Worm (Caenorhabditis elegans) whole organism, young adult: Measurements from ENCODE around the gene wars-1.
A peak's percentile ranks its signal among the peaks of the same experiment; 100 is the strongest.

Experiments used
- B0261.1 ChIP-seq: sonication (generic microtip); optimal IDR thresholded peaks from 2 replicates; lab custom pipeline; 2016; ENCODE audit warnings: mild to moderate bottlenecking, missing genetic modification characterization, moderate library complexity, missing compliant biosample characterization
- B0336.3 ChIP-seq: fragments of 200-800 bp; sonication (Bioruptor generic); IDR thresholded peaks from 2 replicates; pipeline ENCODE4 v1.3.6; 2022; ENCODE audit warnings: missing genetic modification characterization, missing compliant biosample characterization
- F22D6.2 ChIP-seq: sonication (generic microtip); optimal IDR thresholded peaks from 2 replicates; lab custom pipeline; 2016; ENCODE audit warnings: mild to moderate bottlenecking, missing genetic modification characterization, missing compliant biosample characterization
- F39B2.1 ChIP-seq: fragments of 200-800 bp; sonication (Bioruptor generic); IDR thresholded peaks from 2 replicates; pipeline ENCODE4 v1.3.6; 2022; ENCODE audit warnings: missing genetic modification reagents, missing genetic modification characterization, missing compliant biosample characterization
- F49E8.2 ChIP-seq: sonication (generic microtip); optimal IDR thresholded peaks from 3 replicates; lab custom pipeline; 2017; ENCODE audit warnings: missing genetic modification characterization, mild to moderate bottlenecking, missing compliant biosample characterization, antibody characterized with exemption, moderate library complexity; ENCODE audit not compliant: insufficient read depth
- F52B5.7 ChIP-seq: sonication (generic microtip); optimal IDR thresholded peaks from 2 replicates; lab custom pipeline; 2016; ENCODE audit warnings: mild to moderate bottlenecking, missing genetic modification characterization, missing compliant biosample characterization
- K12H6.12 ChIP-seq: fragments of 200-800 bp; sonication (Bioruptor generic); optimal IDR thresholded peaks from 2 replicates; lab custom pipeline; 2018; ENCODE audit warnings: mild to moderate bottlenecking, missing genetic modification characterization, missing compliant biosample characterization
- T26A5.8 ChIP-seq: sonication (generic microtip); optimal IDR thresholded peaks from 2 replicates; lab custom pipeline; 2016; ENCODE audit warnings: missing genetic modification characterization, missing compliant biosample characterization
- Y53F4B.3 ChIP-seq: fragments of 200-800 bp; sonication (Bioruptor generic); IDR thresholded peaks from 2 replicates; pipeline ENCODE4 v1.3.6; 2022; ENCODE audit warnings: missing genetic modification reagents, missing genetic modification characterization, missing compliant biosample characterization
- cebp-1 ChIP-seq, 2 experiments: fragments of 200-800 bp in 1 of 2; sonication (Bioruptor generic) in 1 of 2; sonication (generic microtip) in 1 of 2; IDR thresholded peaks in 1 of 2; optimal IDR thresholded peaks in 1 of 2; 2 replicates each; pipeline versions ENCODE4 v1.3.6 to Lab custom; 2017 to 2022; ENCODE audit warnings: missing compliant biosample characterization in 2 of 2, missing genetic modification characterization in 2 of 2, mild to moderate bottlenecking in 1 of 2, missing genetic modification reagents in 1 of 2, moderate library complexity in 1 of 2
- ceh-100 ChIP-seq: fragments of 200-800 bp; sonication (Bioruptor generic); IDR thresholded peaks from 2 replicates; pipeline ENCODE4 v1.3.6; 2022; ENCODE audit warnings: missing genetic modification reagents, missing genetic modification characterization, missing compliant biosample characterization
- ceh-79 ChIP-seq: sonication (generic microtip); optimal IDR thresholded peaks from 2 replicates; lab custom pipeline; 2017; ENCODE audit warnings: mild to moderate bottlenecking, missing genetic modification characterization, missing compliant biosample characterization
- ceh-91 ChIP-seq: fragments of 200-800 bp; sonication (Bioruptor generic); IDR thresholded peaks from 2 replicates; pipeline ENCODE4 v1.3.6; 2022; ENCODE audit warnings: missing genetic modification reagents, missing genetic modification characterization, missing compliant biosample characterization
- die-1 ChIP-seq: sonication (generic microtip); optimal IDR thresholded peaks from 2 replicates; lab custom pipeline; 2016; ENCODE audit warnings: missing genotype, mild to moderate bottlenecking, missing genetic modification characterization, missing compliant biosample characterization
- dox-1 ChIP-seq: fragments of 200-800 bp; sonication (Bioruptor generic); IDR thresholded peaks from 2 replicates; pipeline ENCODE4 v1.3.6; 2022; ENCODE audit warnings: missing genetic modification reagents, missing genetic modification characterization, missing compliant biosample characterization
- egl-18 ChIP-seq: fragments of 200-800 bp; sonication (Bioruptor generic); IDR thresholded peaks from 2 replicates; pipeline ENCODE4 v1.3.6; 2022; ENCODE audit warnings: missing genetic modification reagents, missing genetic modification characterization, missing compliant biosample characterization
- gei-17 ChIP-seq: fragments of 200-800 bp; sonication (Bioruptor generic); optimal IDR thresholded peaks from 2 replicates; lab custom pipeline; 2018; ENCODE audit warnings: mild to moderate bottlenecking, missing genetic modification characterization, missing compliant biosample characterization
- hmg-1.2 ChIP-seq: fragments of 200-800 bp; sonication (Bioruptor generic); IDR thresholded peaks from 2 replicates; pipeline ENCODE4 v1.3.6; 2022; ENCODE audit warnings: missing genetic modification reagents, missing genetic modification characterization, missing compliant biosample characterization
- lin-54 ChIP-seq: fragments of 200-800 bp; sonication (Bioruptor generic); optimal IDR thresholded peaks from 2 replicates; lab custom pipeline; 2018; ENCODE audit warnings: mild to moderate bottlenecking, missing genetic modification characterization, missing compliant biosample characterization
- madf-3 ChIP-seq: fragments of 200-800 bp; sonication (Bioruptor generic); IDR thresholded peaks from 2 replicates; pipeline ENCODE4 v1.3.6; 2022; ENCODE audit warnings: missing genetic modification reagents, missing genetic modification characterization, missing compliant biosample characterization
- nfya-1 ChIP-seq: sonication (generic microtip); optimal IDR thresholded peaks from 2 replicates; lab custom pipeline; 2017; ENCODE audit warnings: antibody characterized with exemption, missing compliant biosample characterization, missing genetic modification characterization, borderline replicate concordance; ENCODE audit not compliant: insufficient read depth
- nfyb-1 ChIP-seq: fragments of 200-800 bp; sonication (Bioruptor generic); IDR thresholded peaks from 2 replicates; pipeline ENCODE4 v1.3.6; 2022; ENCODE audit warnings: missing genetic modification reagents, missing genetic modification characterization, missing compliant biosample characterization
- nhr-80 ChIP-seq: sonication (generic microtip); optimal IDR thresholded peaks from 2 replicates; lab custom pipeline; 2016; ENCODE audit warnings: missing genetic modification characterization, missing compliant biosample characterization
- rpc-1 ChIP-seq, 2 experiments: fragments of 150-350 bp in 1 of 2; sonication (generic microtip) in 1 of 2; optimal IDR thresholded peaks; 2 replicates each; lab custom pipeline; 2014 to 2018; ENCODE audit warnings: missing biosample characterization in 1 of 2, missing genetic modification characterization in 1 of 2, missing genetic modification reagents in 1 of 2, missing genotype in 1 of 2
- snpc-3.4 ChIP-seq: sonication (generic microtip); optimal IDR thresholded peaks from 2 replicates; lab custom pipeline; 2017; ENCODE audit warnings: missing genetic modification characterization, mild to moderate bottlenecking, missing compliant biosample characterization, antibody characterized with exemption, moderate library complexity, missing genotype, missing genetic modification reagents
- snpc-4 ChIP-seq, 5 experiments: fragments of 150-350 bp in 1 of 5; sonication (generic microtip) in 4 of 5; optimal IDR thresholded peaks; 2 replicates each; lab custom pipeline; 2014 to 2018; ENCODE audit warnings: missing genetic modification characterization in 5 of 5, missing biosample characterization in 3 of 5, antibody characterized with exemption in 2 of 5, mild to moderate bottlenecking in 2 of 5, missing compliant biosample characterization in 2 of 5, missing genotype in 2 of 5, moderate library complexity in 2 of 5, missing genetic modification reagents in 1 of 5
- somi-1 ChIP-seq: fragments of 200-800 bp; sonication (Bioruptor generic); optimal IDR thresholded peaks from 2 replicates; lab custom pipeline; 2018; ENCODE audit warnings: mild to moderate bottlenecking, missing genetic modification characterization, missing compliant biosample characterization
- tbp1 ChIP-seq: fragments of 200-800 bp; sonication (Bioruptor generic); optimal IDR thresholded peaks from 2 replicates; lab custom pipeline; 2018; ENCODE audit warnings: mild to moderate bottlenecking, missing genetic modification characterization, missing compliant biosample characterization
- unc-62 ChIP-seq: fragments of 150-350 bp; optimal IDR thresholded peaks from 2 replicates; lab custom pipeline; 2014; ENCODE audit warnings: missing biosample characterization, missing genetic modification reagents, missing genetic modification characterization
- zfh-2 ChIP-seq: fragments of 200-800 bp; sonication (Bioruptor generic); conservative IDR thresholded peaks from 2 replicates; pipeline ENCODE4 v1.3.6; 2022; ENCODE audit warnings: missing genetic modification reagents, missing genetic modification characterization, missing compliant biosample characterization

The wars-1 gene

ce11 chrV:18870955-18871354 lies 11.9 kb upstream of the wars-1 start:
- TF ChIP-seq unc-62: peak; percentile 85
- TF ChIP-seq zfh-2 (GFP tag; lab: Robert Waterston, UW): no peak
- no peak for TF ChIP-seq dox-1 (GFP tag; lab: Robert Waterston, UW)
- TF ChIP-seq ceh-100: no peak
- no peak for TF ChIP-seq snpc-3.4 (tag; lab: Kevin White, UChicago)
- no peak for TF ChIP-seq cebp-1 (GFP tag; IDR thresholded peaks at IDR 0.05; lab: Robert Waterston, UW)
- TF ChIP-seq cebp-1 (tag; optimal IDR thresholded peaks at IDR 0.05; lab: Kevin White, UChicago): peak; percentile 10
- no peak for TF ChIP-seq F39B2.1 (GFP tag; lab: Robert Waterston, UW)
- TF ChIP-seq nhr-80 (tag; lab: Kevin White, UChicago): peak; percentile 62

- TF ChIP-seq dox-1 (GFP tag; lab: Robert Waterston, UW): no peak
- peak; percentile 73; the same call in 1 of the 2 replicates for TF ChIP-seq hmg-1.2
- TF ChIP-seq K12H6.12 (tag; lab: Kevin White, UChicago): peak; percentile 25
- no peak for TF ChIP-seq cebp-1 (GFP tag; IDR thresholded peaks at IDR 0.05; lab: Robert Waterston, UW)
- peak; percentile 12 for TF ChIP-seq cebp-1 (tag; optimal IDR thresholded peaks at IDR 0.05; lab: Kevin White, UChicago)
- TF ChIP-seq nhr-80 (tag; lab: Kevin White, UChicago): peak; percentile 27
- no peak for TF ChIP-seq Y53F4B.3 (GFP tag; lab: Robert Waterston, UW)
- TF ChIP-seq, all 124 proteins: peak for 4
These were observed 9.5 kb upstream of the wars-1 start for ce11 chrV:18868517-18868916.

ce11 chrV:18854788-18855187 lies 4.2 kb downstream of the wars-1 start:
- TF ChIP-seq F49E8.2 (tag; lab: Kevin White, UChicago) (no peak), F22D6.2 (tag; lab: Kevin White, UChicago) (no peak), ceh-91 (GFP tag; lab: Robert Waterston, UW) (no peak), T26A5.8 (tag; lab: Kevin White, UChicago) (no peak), madf-3 (GFP tag; lab: Robert Waterston, UW) (no peak), somi-1 (GFP tag; lab: Kevin White, UChicago) (no peak), lin-54 (no peak), B0261.1 (no peak)

DNA sequence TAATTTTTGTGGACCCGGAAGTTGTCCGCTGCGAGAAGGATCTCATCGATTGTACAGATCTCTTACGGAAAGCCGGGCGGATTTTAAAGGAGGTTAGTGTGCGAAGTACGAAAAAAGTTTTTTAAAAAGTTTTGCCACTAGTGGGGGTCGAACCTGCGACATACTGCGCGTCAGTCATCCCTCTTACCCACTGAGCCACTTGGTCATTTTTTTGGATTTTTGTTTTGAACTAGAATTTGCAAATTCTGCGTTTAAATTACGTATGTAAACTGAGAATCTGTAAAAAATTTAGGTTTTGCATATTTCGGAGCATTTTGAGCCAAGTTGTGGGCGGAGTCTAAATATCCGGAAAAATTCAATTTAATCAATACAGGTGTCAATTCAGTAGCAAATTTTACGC lies 10.4 kb downstream of the wars-1 start:
- TF ChIP-seq snpc-4 (GFP tag; optimal IDR thresholded peaks at IDR 0.05; lab: Kevin White, UChicago) (no peak), snpc-4 (tag; optimal IDR thresholded peaks at IDR 0.05; lab: Kevin White, UChicago) (no peak), tbp1 (GFP tag; lab: Kevin White, UChicago) (peak; percentile 71), die-1 (tag; lab: Kevin White, UChicago) (no peak), rpc-1 (optimal IDR thresholded peaks at IDR 0.05; lab: Kevin White, UChicago) (peak; percentile 14), rpc-1 (tag; optimal IDR thresholded peaks at IDR 0.05; lab: Kevin White, UChicago) (peak; percentile 58), gei-17 (GFP tag; lab: Kevin White, UChicago) (no peak), egl-18 (GFP tag; lab: Robert Waterston, UW) (no peak), somi-1 (GFP tag; lab: Kevin White, UChicago) (no peak)

ce11 chrV:18846480-18846879 lies 12.5 kb downstream of the wars-1 start, which contains the start of gene nhr-230:
TSS of gene nhr-230 (plus strand) at chrV:18846780.
- TF ChIP-seq nfyb-1 (no peak), F52B5.7 (tag; lab: Kevin White, UChicago) (no peak), nfya-1 (tag; lab: Kevin White, UChicago) (no peak), ceh-79 (no peak), B0336.3 (GFP tag; lab: Robert Waterston, UW) (no peak)
- TF ChIP-seq, all 124 proteins: peak for 0
